Fruit fly (Drosophila melanogaster): ENCODE data around the gene ssp3.
A peak's percentile ranks its signal among the peaks of the same experiment; 100 is the strongest.

The ssp3 gene

dm6 chr2L:18943797-18944174, at the start of gene ssp3:
TSS of gene ssp3 (minus strand) at chr2L:18943960.
- TF ChIP-seq OdsH (GFP tag; optimal IDR thresholded peaks at IDR 0.05) (no peak), brk (GFP tag; optimal IDR thresholded peaks at IDR 0.05) (no peak), tai (GFP tag; optimal IDR thresholded peaks at IDR 0.05) (peak; percentile 13)

dm6 chr2L:18992196-18992595, 48.4 kb upstream of the ssp3 start, which contains the start of gene CG46465:
TSS of gene CG46465 (plus strand) at chr2L:18992496.
- TF ChIP-seq Sp1 (GFP tag; optimal IDR thresholded peaks at IDR 0.05) (no peak), Dif (GFP tag; optimal IDR thresholded peaks at IDR 0.05; ENCODE audit: partially characterized antibody) (no peak), dl (GFP tag; optimal IDR thresholded peaks at IDR 0.05; ENCODE audit: insufficient read depth in 1 of 2, partially characterized antibody in 2 of 2) (no peak), Jra (GFP tag; optimal IDR thresholded peaks at IDR 0.05) (no peak), psq (GFP tag; optimal IDR thresholded peaks at IDR 0.05) (no peak), tai (GFP tag; optimal IDR thresholded peaks at IDR 0.05) (no peak), GATAd (GFP tag; optimal IDR thresholded peaks at IDR 0.05) (no peak), brk (GFP tag; optimal IDR thresholded peaks at IDR 0.05) (no peak), h (GFP tag; optimal IDR thresholded peaks at IDR 0.05) (no peak), fru (GFP tag; optimal IDR thresholded peaks at IDR 0.05) (no peak), sage (GFP tag; optimal IDR thresholded peaks at IDR 0.05) (no peak), CrebA (GFP tag; optimal IDR thresholded peaks at IDR 0.05; ENCODE audit: borderline replicate concordance) (no peak)

dm6 chr2L:18990720-18991119, 47.0 kb upstream of the ssp3 start, which contains the start of gene CG15169:
TSS of gene CG15169 (plus strand) at chr2L:18991020.
- no peak for TF ChIP-seq CG32264 (GFP tag; optimal IDR thresholded peaks at IDR 0.05)
- TF ChIP-seq foxo (GFP tag; optimal IDR thresholded peaks at IDR 0.05): no peak
- no peak for TF ChIP-seq Mio (GFP tag; optimal IDR thresholded peaks at IDR 0.05)
- TF ChIP-seq Myc (optimal IDR thresholded peaks at IDR 0.05): no peak
- TF ChIP-seq dl (GFP tag; optimal IDR thresholded peaks at IDR 0.05; ENCODE audit: insufficient read depth in 1 of 2, partially characterized antibody in 2 of 2): no peak
- no peak for TF ChIP-seq HLH106 (tag; optimal IDR thresholded peaks at IDR 0.05)
- TF ChIP-seq dmrt93B (GFP tag; optimal IDR thresholded peaks at IDR 0.05): no peak
- TF ChIP-seq CrebA (GFP tag; optimal IDR thresholded peaks at IDR 0.05; ENCODE audit: borderline replicate concordance): no peak
- no peak for TF ChIP-seq psq (GFP tag; optimal IDR thresholded peaks at IDR 0.05)
- no peak for TF ChIP-seq h (GFP tag; optimal IDR thresholded peaks at IDR 0.05)
- no peak for TF ChIP-seq tai (GFP tag; optimal IDR thresholded peaks at IDR 0.05)

dm6 chr2L:18990133-18990532, 46.4 kb upstream of the ssp3 start, which contains the start of gene CG15170:
TSS of gene CG15170 (minus strand) at chr2L:18990233.
- TF ChIP-seq Dfd (GFP tag; optimal IDR thresholded peaks at IDR 0.05): no peak
- TF ChIP-seq jim (GFP tag; optimal IDR thresholded peaks at IDR 0.05): no peak
- no peak for TF ChIP-seq dl (GFP tag; optimal IDR thresholded peaks at IDR 0.05; ENCODE audit: insufficient read depth in 1 of 2, partially characterized antibody in 2 of 2)
- no peak for TF ChIP-seq tai (GFP tag; optimal IDR thresholded peaks at IDR 0.05)
- no peak for TF ChIP-seq Mio (GFP tag; optimal IDR thresholded peaks at IDR 0.05)
- TF ChIP-seq foxo (GFP tag; optimal IDR thresholded peaks at IDR 0.05): no peak
- no peak for TF ChIP-seq ey (GFP tag; optimal IDR thresholded peaks at IDR 0.05)

DNA sequence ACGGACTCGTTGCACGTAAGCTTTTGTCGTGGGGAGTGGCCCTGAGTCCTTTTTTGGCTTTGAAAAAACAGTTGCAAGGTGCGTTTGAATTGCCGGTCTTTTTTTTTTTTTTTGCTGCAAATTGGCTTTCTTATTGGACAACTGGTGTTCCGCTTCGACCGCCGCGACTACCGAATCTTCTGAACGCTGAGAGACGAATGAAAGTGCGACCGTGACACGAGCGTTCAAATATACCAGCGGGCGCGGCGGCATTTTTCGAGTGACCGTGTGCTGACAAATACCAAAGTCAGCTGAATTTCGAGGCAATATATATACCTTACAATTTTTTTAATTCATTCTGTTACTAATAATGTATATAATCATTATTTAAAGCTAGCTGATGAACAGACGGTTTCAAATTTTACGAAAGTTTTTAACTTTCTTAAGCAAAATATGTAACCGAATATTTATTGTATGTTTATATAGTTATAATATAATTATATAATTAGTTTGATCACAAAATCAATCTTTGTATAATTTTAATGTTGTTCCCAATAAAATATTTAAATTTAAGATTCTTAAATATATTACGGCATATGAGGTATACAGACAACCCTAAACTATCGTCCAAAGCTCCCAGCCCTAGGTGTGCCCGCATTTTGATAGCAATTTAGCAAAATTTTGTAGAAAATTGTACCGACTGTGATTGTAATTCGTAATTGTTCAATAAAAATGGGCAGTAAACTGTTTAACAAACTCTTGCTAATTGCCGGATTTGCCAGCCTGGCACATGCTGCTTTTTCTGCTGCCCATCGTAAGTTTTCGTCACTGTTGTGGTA, 43.5 kb upstream of the ssp3 start, which contains the start of the genes Swip-1 and EMC5:
Gene Swip-1, minus strand, starts transcription at position 203 of the 818 bp plus-strand sequence.
Gene EMC5, plus strand, starts transcription at position 630 of the 818 bp plus-strand sequence.
- TF ChIP-seq CG32264 (GFP tag; optimal IDR thresholded peaks at IDR 0.05) (no peak), lola (GFP tag; optimal IDR thresholded peaks at IDR 0.05) (no peak), jim (GFP tag; optimal IDR thresholded peaks at IDR 0.05) (no peak), Myc (optimal IDR thresholded peaks at IDR 0.05) (no peak), rgr (GFP tag; optimal IDR thresholded peaks at IDR 0.05) (peak; percentile 60), Mio (GFP tag; optimal IDR thresholded peaks at IDR 0.05) (no peak), dsf (GFP tag; optimal IDR thresholded peaks at IDR 0.05; ENCODE audit: borderline replicate concordance) (no peak), woc (GFP tag; optimal IDR thresholded peaks at IDR 0.05) (peak; percentile 32), Hnf4 (GFP tag; optimal IDR thresholded peaks at IDR 0.05) (peak; percentile 37), pan (optimal IDR thresholded peaks at IDR 0.05) (no peak), OdsH (GFP tag; optimal IDR thresholded peaks at IDR 0.05) (peak; percentile 42), Vsx2 (GFP tag; optimal IDR thresholded peaks at IDR 0.05; ENCODE audit: partially characterized antibody) (no peak), h (GFP tag; optimal IDR thresholded peaks at IDR 0.05) (peak; percentile 43), dmrt93B (GFP tag; optimal IDR thresholded peaks at IDR 0.05) (peak; percentile 43), fru (GFP tag; optimal IDR thresholded peaks at IDR 0.05) (peak; percentile 23), GATAd (GFP tag; optimal IDR thresholded peaks at IDR 0.05) (no peak), Dfd (GFP tag; optimal IDR thresholded peaks at IDR 0.05) (no peak), Abd-B (GFP tag; optimal IDR thresholded peaks at IDR 0.05) (no peak), Hr83 (GFP tag; optimal IDR thresholded peaks at IDR 0.05; ENCODE audit: poor library complexity, severe bottlenecking) (peak; percentile 2), tai (GFP tag; optimal IDR thresholded peaks at IDR 0.05) (no peak), Jra (GFP tag; optimal IDR thresholded peaks at IDR 0.05) (no peak), Sp1 (GFP tag; optimal IDR thresholded peaks at IDR 0.05) (peak; percentile 67), psq (GFP tag; optimal IDR thresholded peaks at IDR 0.05) (peak; percentile 47), HLH106 (tag; optimal IDR thresholded peaks at IDR 0.05) (peak; percentile 77), Dif (GFP tag; optimal IDR thresholded peaks at IDR 0.05; ENCODE audit: partially characterized antibody) (peak; percentile 33), foxo (GFP tag; optimal IDR thresholded peaks at IDR 0.05) (peak in 1 of 2 experiments; percentile 63), dl (GFP tag; optimal IDR thresholded peaks at IDR 0.05; ENCODE audit: insufficient read depth in 1 of 2, partially characterized antibody in 2 of 2) (no peak), sv (GFP tag; optimal IDR thresholded peaks at IDR 0.05) (no peak), Hr78 (GFP tag; optimal IDR thresholded peaks at IDR 0.05) (no peak), brk (GFP tag; optimal IDR thresholded peaks at IDR 0.05) (peak; percentile 50), usp (GFP tag; optimal IDR thresholded peaks at IDR 0.05) (no peak), CrebA (GFP tag; optimal IDR thresholded peaks at IDR 0.05; ENCODE audit: borderline replicate concordance) (no peak), ey (GFP tag; optimal IDR thresholded peaks at IDR 0.05) (no peak), N (GFP tag; optimal IDR thresholded peaks at IDR 0.05) (no peak)

Data from whole organism, wandering third instar larva.